Fruit fly (Drosophila melanogaster): Measurements from ENCODE around the gene Prosbeta4.

The Prosbeta4 gene

DNA sequence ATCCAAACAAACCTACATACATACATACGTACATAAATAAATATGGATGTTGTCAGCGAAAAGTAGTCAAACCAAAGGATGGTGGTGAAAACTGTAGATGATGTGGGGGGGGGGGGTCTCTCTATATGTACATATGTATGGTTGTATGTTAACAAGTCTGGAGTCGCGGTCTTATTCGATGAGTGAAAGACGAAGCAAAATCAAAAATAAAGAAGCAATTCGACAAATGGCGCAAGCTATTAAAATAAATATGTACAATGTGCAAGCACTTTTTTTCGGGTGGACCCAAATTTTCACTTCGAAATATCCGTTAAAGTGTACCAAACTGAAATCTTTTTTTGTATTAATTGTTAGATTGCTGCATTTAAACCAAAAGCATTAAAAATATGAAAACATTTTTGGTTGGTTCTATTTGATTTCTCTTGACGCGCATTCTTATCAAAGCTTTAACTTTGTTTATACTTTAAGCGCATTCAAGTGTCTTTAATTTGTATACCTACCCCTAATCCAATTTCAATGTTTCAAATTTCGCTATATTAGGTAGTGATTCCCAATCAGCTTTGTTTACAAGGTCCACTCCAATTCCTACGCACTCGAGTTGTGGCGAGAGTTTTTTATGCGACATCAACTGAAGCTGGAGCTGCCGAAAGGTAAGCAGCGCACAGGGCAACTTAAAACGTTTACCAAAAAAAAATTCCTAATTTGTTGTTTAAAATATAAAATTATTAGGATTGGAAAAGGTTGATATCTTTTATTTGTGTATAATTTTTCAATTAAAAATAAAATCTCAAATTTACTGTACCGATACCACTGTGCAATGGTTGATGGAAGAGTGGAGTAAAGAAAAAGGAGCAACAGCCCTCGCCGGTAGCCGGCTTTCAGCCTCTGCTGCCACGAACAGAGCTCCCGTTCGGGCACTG is 47.7 kb downstream of the Prosbeta4 start, which contains the start of gene CG31807 (continued):
- peak; percentile 40 to 47 for TF ChIP-seq Pdp1 (GFP tag; optimal IDR thresholded peaks at IDR 0.05)
- TF ChIP-seq hth (optimal IDR thresholded peaks at IDR 0.05), result no peak
- TF ChIP-seq az2 (GFP tag; optimal IDR thresholded peaks at IDR 0.05), result peak; percentile 69
- peak; percentile 84 for TF ChIP-seq grau (tag; optimal IDR thresholded peaks at IDR 0.05)
- TF ChIP-seq CG6175 (GFP tag; IDR thresholded peaks at IDR 0.05), result no peak
- TF ChIP-seq CG6654 (GFP tag; optimal IDR thresholded peaks at IDR 0.05), result peak; percentile 58
- TF ChIP-seq phol (tag; optimal IDR thresholded peaks at IDR 0.05), result peak; percentile 75
- TF ChIP-seq bbx (GFP tag; IDR thresholded peaks at IDR 0.05; ENCODE audit: partially characterized antibody), result no peak
- TF ChIP-seq her (GFP tag; optimal IDR thresholded peaks at IDR 0.05), result peak; percentile 78
- peak; percentile 20 for TF ChIP-seq CG12155 (GFP tag; optimal IDR thresholded peaks at IDR 0.05)
- no peak for TF ChIP-seq Hr39 (optimal IDR thresholded peaks at IDR 0.05)
- TF ChIP-seq bigmax (GFP tag; optimal IDR thresholded peaks at IDR 0.05), result no peak
- TF ChIP-seq sd (tag; optimal IDR thresholded peaks at IDR 0.05), result peak; percentile 29
- no peak for TF ChIP-seq sna (GFP tag; IDR thresholded peaks at IDR 0.05; ENCODE audit: partially characterized antibody)
- TF ChIP-seq H15 (GFP tag; IDR thresholded peaks at IDR 0.05), result no peak
- no peak for TF ChIP-seq CG11085 (GFP tag; IDR thresholded peaks at IDR 0.05)
- TF ChIP-seq CG17359 (tag; optimal IDR thresholded peaks at IDR 0.05), result peak; percentile 69
- peak; percentile 76 for TF ChIP-seq lbe (GFP tag; optimal IDR thresholded peaks at IDR 0.05)
- peak; percentile 49 for TF ChIP-seq gcm2 (GFP tag; optimal IDR thresholded peaks at IDR 0.05)
- TF ChIP-seq CG18011 (GFP tag; optimal IDR thresholded peaks at IDR 0.05), result peak; percentile 55
- peak; percentile 42 for TF ChIP-seq chn (GFP tag; optimal IDR thresholded peaks at IDR 0.05)
- TF ChIP-seq HLHmδ (GFP tag; optimal IDR thresholded peaks at IDR 0.05), result no peak
- no peak for TF ChIP-seq caup (GFP tag; optimal IDR thresholded peaks at IDR 0.05; ENCODE audit: severe bottlenecking)
- TF ChIP-seq CG10979 (tag; optimal IDR thresholded peaks at IDR 0.05), result peak; percentile 35
- TF ChIP-seq hb (GFP tag; IDR thresholded peaks at IDR 0.05; ENCODE audit: partially characterized antibody), result no peak
- peak; percentile 71 for TF ChIP-seq Asciz (GFP tag; optimal IDR thresholded peaks at IDR 0.05)
- TF ChIP-seq Fer1 (GFP tag; optimal IDR thresholded peaks at IDR 0.05), result peak; percentile 80
- TF ChIP-seq slp2 (GFP tag; optimal IDR thresholded peaks at IDR 0.05), result peak; percentile 34
- peak; percentile 18 for TF ChIP-seq CG31388 (GFP tag; optimal IDR thresholded peaks at IDR 0.05)
- TF ChIP-seq CG11398 (GFP tag; optimal IDR thresholded peaks at IDR 0.05), result no peak
- TF ChIP-seq D19B (GFP tag; optimal IDR thresholded peaks at IDR 0.05), result peak; percentile 32
- no peak for TF ChIP-seq fd64A (GFP tag; optimal IDR thresholded peaks at IDR 0.05)
- no peak for TF ChIP-seq ro (GFP tag; IDR thresholded peaks at IDR 0.05)
- peak in 1 of 2 experiments; percentile 2 for TF ChIP-seq crp (GFP tag; optimal IDR thresholded peaks at IDR 0.05)
- peak; percentile 81 for TF ChIP-seq run (tag; optimal IDR thresholded peaks at IDR 0.05)
- TF ChIP-seq crc (GFP tag; optimal IDR thresholded peaks at IDR 0.05), result peak; percentile 42
- TF ChIP-seq croc (GFP tag; conservative IDR thresholded peaks at IDR 0.05), result no peak
- no peak for TF ChIP-seq aop (GFP tag; IDR thresholded peaks at IDR 0.05)
- TF ChIP-seq CG32772 (GFP tag; IDR thresholded peaks at IDR 0.05), result 0 out of 2 replicates have a peak, but pooled peaks have one; percentile 6
- TF ChIP-seq Meics (GFP tag; optimal IDR thresholded peaks at IDR 0.05), result peak; percentile 67
- no peak for TF ChIP-seq TFAM (GFP tag; optimal IDR thresholded peaks at IDR 0.05)
- peak; percentile 68 for TF ChIP-seq CG8089 (GFP tag; optimal IDR thresholded peaks at IDR 0.05)
- TF ChIP-seq CG14860 (GFP tag; IDR thresholded peaks at IDR 0.05; ENCODE audit: partially characterized antibody), result no peak
- peak; percentile 18 for TF ChIP-seq slou (GFP tag; optimal IDR thresholded peaks at IDR 0.05)
- TF ChIP-seq pum (GFP tag; optimal IDR thresholded peaks at IDR 0.05), result peak; percentile 42
- TF ChIP-seq H2.0 (GFP tag; IDR thresholded peaks at IDR 0.05), result 0 out of 2 replicates have a peak, but pooled peaks have one; percentile 3
- peak; percentile 83 to 98 for TF ChIP-seq bsh (GFP tag; optimal IDR thresholded peaks at IDR 0.05)
- TF ChIP-seq CG34224 (GFP tag; IDR thresholded peaks at IDR 0.05; ENCODE audit: partially characterized antibody), result no peak

Data from whole organism, embryonic.